Worm (Caenorhabditis elegans): ENCODE results near the gene pqn-65.

The pqn-65 gene

DNA sequence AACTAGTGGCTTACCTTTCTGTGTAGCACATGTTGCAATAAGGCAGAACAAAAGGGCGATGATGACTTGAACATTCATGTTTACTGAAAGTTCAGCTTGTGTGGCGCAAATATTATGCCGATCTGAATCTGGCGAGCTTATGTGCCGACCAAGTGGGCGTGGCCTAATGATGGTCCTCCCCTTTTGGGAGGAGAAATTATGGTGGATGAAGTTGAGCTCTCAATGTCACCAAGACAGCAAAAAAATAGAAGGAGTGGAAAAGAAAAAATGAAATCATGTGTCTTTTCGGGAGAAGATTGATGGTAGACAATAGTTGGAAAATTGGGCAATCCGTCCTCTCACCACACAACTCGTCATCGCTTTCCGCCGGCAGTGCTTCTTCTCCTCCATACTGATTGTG, 27.2 kb downstream of the pqn-65 start, which contains the start of gene flp-12:
TSS of gene flp-12 (minus strand) at position 101 of the 400 bp plus-strand sequence.
- no peak for TF ChIP-seq sox-4 (tag; optimal IDR thresholded peaks at IDR 0.05)
- TF ChIP-seq C38D4.7 (GFP tag; optimal IDR thresholded peaks at IDR 0.05): no peak
- TF ChIP-seq ztf-16 (tag; optimal IDR thresholded peaks at IDR 0.05): no peak
- no peak for TF ChIP-seq ceh-2 (tag; optimal IDR thresholded peaks at IDR 0.05)
- no peak for TF ChIP-seq fax-1 (tag; optimal IDR thresholded peaks at IDR 0.05)
- no peak for TF ChIP-seq gmeb-2 (tag; optimal IDR thresholded peaks at IDR 0.05)

DNA sequence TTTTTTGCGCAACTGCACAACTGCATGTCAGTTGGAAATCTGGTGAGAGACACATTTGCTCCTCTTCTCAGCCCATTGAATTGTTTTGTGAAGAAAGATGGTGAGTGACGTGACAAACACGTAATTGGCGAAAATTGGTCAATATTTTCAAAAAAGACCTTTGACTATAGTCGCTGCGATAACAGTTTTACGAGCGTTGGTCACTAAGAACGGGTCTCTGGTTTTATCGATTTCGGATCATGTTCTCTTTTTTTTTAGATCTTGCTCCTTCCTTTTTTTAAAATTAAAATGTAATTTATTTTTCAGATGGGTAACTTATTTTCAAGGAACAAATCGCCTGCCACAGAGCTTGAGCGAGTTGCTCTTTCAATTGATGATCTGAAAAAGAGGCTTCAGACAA, 31.0 kb downstream of the pqn-65 start, which contains the start of gene lnp-1:
TSS of gene lnp-1 (plus strand) at position 301 of the 400 bp plus-strand sequence.
- no peak for TF ChIP-seq pag-3 (tag; optimal IDR thresholded peaks at IDR 0.05; ENCODE audit: borderline replicate concordance)
- no peak for TF ChIP-seq elt-2 (tag; optimal IDR thresholded peaks at IDR 0.05)
- TF ChIP-seq C38D4.7 (GFP tag; optimal IDR thresholded peaks at IDR 0.05): no peak
- TF ChIP-seq pha-4 (tag; optimal IDR thresholded peaks at IDR 0.05): no peak
- TF ChIP-seq lin-11 (tag; optimal IDR thresholded peaks at IDR 0.05): no peak
- TF ChIP-seq madf-2 (tag; optimal IDR thresholded peaks at IDR 0.05): no peak
- no peak for TF ChIP-seq pha-2 (tag; optimal IDR thresholded peaks at IDR 0.05)
- TF ChIP-seq ceh-48 (tag; optimal IDR thresholded peaks at IDR 0.05): no peak
- TF ChIP-seq pat-9 (tag; optimal IDR thresholded peaks at IDR 0.05): no peak
- no peak for TF ChIP-seq dve-1 (tag; optimal IDR thresholded peaks at IDR 0.05)
- no peak for TF ChIP-seq gmeb-2 (tag; optimal IDR thresholded peaks at IDR 0.05)
- TF ChIP-seq rnt-1 (tag; optimal IDR thresholded peaks at IDR 0.05): no peak
- no peak for TF ChIP-seq ceh-9 (tag; optimal IDR thresholded peaks at IDR 0.05)
- TF ChIP-seq hlh-8 (tag; optimal IDR thresholded peaks at IDR 0.05): no peak
- TF ChIP-seq ztf-16 (tag; optimal IDR thresholded peaks at IDR 0.05): no peak
- TF ChIP-seq ama-1 (optimal IDR thresholded peaks at IDR 0.05): no peak
- no peak for TF ChIP-seq che-1 (tag; optimal IDR thresholded peaks at IDR 0.05)
- TF ChIP-seq tbx-7 (tag; optimal IDR thresholded peaks at IDR 0.05): no peak
- no peak for TF ChIP-seq ceh-22 (tag; optimal IDR thresholded peaks at IDR 0.05)

DNA sequence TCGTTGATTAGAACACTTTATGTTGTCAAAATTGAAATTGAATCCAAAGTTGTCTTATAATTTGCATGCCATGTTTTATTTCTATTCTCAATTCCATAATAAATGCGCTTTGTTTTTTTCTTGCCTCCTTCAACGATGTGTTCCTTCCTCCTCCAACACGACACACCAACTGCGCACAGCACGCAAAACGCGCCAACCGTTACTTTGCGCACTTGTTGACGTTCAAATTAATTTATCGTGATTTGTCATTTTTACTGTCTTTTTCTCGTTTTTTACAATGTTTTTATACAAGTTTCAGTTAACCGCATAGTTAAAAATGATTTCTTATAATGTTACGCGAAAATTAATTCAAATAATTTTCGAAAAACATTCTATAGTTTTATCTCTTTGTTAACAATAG, 31.5 kb downstream of the pqn-65 start:
- TF ChIP-seq ztf-16 (tag; optimal IDR thresholded peaks at IDR 0.05): no peak
- TF ChIP-seq ceh-19 (GFP tag; optimal IDR thresholded peaks at IDR 0.05): no peak
- TF ChIP-seq nfya-1 (tag; optimal IDR thresholded peaks at IDR 0.05): peak; percentile 28
- no peak for TF ChIP-seq K09A11.1 (tag; optimal IDR thresholded peaks at IDR 0.05; ENCODE audit: insufficient read depth)
- TF ChIP-seq pag-3 (tag; optimal IDR thresholded peaks at IDR 0.05; ENCODE audit: borderline replicate concordance): no peak
- TF ChIP-seq hlh-8 (tag; optimal IDR thresholded peaks at IDR 0.05): no peak
- TF ChIP-seq ceh-14 (tag; optimal IDR thresholded peaks at IDR 0.05): no peak
- TF ChIP-seq fax-1 (tag; optimal IDR thresholded peaks at IDR 0.05): no peak
- TF ChIP-seq T23F11.4 (GFP tag; optimal IDR thresholded peaks at IDR 0.05): no peak
- no peak for TF ChIP-seq ama-1 (optimal IDR thresholded peaks at IDR 0.05)
- TF ChIP-seq lim-6 (tag; optimal IDR thresholded peaks at IDR 0.05): no peak
- no peak for TF ChIP-seq lin-11 (tag; optimal IDR thresholded peaks at IDR 0.05)
- TF ChIP-seq che-1 (tag; optimal IDR thresholded peaks at IDR 0.05): no peak
- no peak for TF ChIP-seq ceh-9 (tag; optimal IDR thresholded peaks at IDR 0.05)
- TF ChIP-seq madf-2 (tag; optimal IDR thresholded peaks at IDR 0.05): no peak
- no peak for TF ChIP-seq ceh-30 (tag; optimal IDR thresholded peaks at IDR 0.05)
- TF ChIP-seq ceh-45 (GFP tag; IDR thresholded peaks at IDR 0.05): no peak
- peak; percentile 6 for TF ChIP-seq elt-2 (tag; optimal IDR thresholded peaks at IDR 0.05)
- TF ChIP-seq tbx-2 (tag; optimal IDR thresholded peaks at IDR 0.05): no peak
- no peak for TF ChIP-seq K02D7.2 (tag; optimal IDR thresholded peaks at IDR 0.05)
- TF ChIP-seq unc-42 (tag; optimal IDR thresholded peaks at IDR 0.05): peak; percentile 61
- no peak for TF ChIP-seq ceh-48 (tag; optimal IDR thresholded peaks at IDR 0.05)
- no peak for TF ChIP-seq nhr-11 (tag; optimal IDR thresholded peaks at IDR 0.05)

DNA sequence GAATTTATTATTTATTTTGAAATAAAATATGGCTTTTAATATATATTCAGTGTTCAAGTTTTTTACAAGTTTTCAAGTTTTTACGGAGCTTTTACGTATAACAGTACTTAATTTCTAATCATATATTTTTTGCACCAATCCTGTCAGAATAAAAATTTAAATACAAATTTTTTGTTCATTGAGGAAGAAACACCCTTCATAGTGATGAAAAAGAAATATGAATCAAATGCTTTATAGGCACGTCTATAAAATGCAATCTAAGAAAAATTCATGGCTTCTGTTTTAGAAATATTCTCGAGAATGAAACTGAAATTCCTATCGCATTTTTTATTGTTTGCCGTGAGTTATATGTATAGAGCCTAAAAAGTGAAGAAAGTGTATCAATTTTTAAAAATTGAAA, 32.8 kb downstream of the pqn-65 start, which contains the start of gene C05E11.2:
TSS of gene C05E11.2 (plus strand) at position 301 of the 400 bp plus-strand sequence.
- no peak for TF ChIP-seq ceh-18 (tag; optimal IDR thresholded peaks at IDR 0.05)
